Worm (Caenorhabditis elegans) whole organism, L2 larva: ENCODE data around the gene F38A6.5.

Source experiments
- C34F6.9 ChIP-seq: fragments of 150-350 bp; optimal IDR thresholded peaks from 2 replicates; lab custom pipeline; 2014; ENCODE audit warnings: missing biosample characterization, missing genetic modification characterization
- R02D3.7 ChIP-seq: fragments of 150-350 bp; optimal IDR thresholded peaks from 2 replicates; lab custom pipeline; 2014; ENCODE audit warnings: missing biosample characterization, missing genetic modification characterization
- Y55F3AM.14 ChIP-seq: fragments of 200-800 bp; sonication (Bioruptor generic); optimal IDR thresholded peaks from 2 replicates; lab custom pipeline; 2018; ENCODE audit warnings: mild to moderate bottlenecking, missing genetic modification characterization, missing compliant biosample characterization
- ZK546.5 ChIP-seq: sonication (generic microtip); optimal IDR thresholded peaks from 2 replicates; lab custom pipeline; 2017; ENCODE audit warnings: missing biosample characterization, missing genetic modification characterization
- alr-1 ChIP-seq: fragments of 150-350 bp; optimal IDR thresholded peaks from 2 replicates; lab custom pipeline; 2014; ENCODE audit warnings: missing biosample characterization, missing genetic modification characterization
- aly-2 ChIP-seq: fragments of 150-350 bp; optimal IDR thresholded peaks from 2 replicates; lab custom pipeline; 2014; ENCODE audit warnings: missing biosample characterization, missing genetic modification characterization
- ama-1 ChIP-seq: fragments of 150-350 bp; optimal IDR thresholded peaks from 2 replicates; lab custom pipeline; 2018; ENCODE audit warnings: inconsistent platforms
- ceh-16 ChIP-seq: fragments of 150-350 bp; optimal IDR thresholded peaks from 2 replicates; lab custom pipeline; 2014; ENCODE audit warnings: missing biosample characterization, missing genetic modification characterization
- ceh-82 ChIP-seq: fragments of 150-350 bp; optimal IDR thresholded peaks from 2 replicates; lab custom pipeline; 2014; ENCODE audit warnings: missing biosample characterization, missing genetic modification characterization
- crh-2 ChIP-seq: sonication (generic microtip); optimal IDR thresholded peaks from 2 replicates; lab custom pipeline; 2017; ENCODE audit warnings: missing biosample characterization, missing genetic modification characterization
- dmd-4 ChIP-seq: sonication (generic microtip); optimal IDR thresholded peaks from 2 replicates; lab custom pipeline; 2017; ENCODE audit warnings: missing biosample characterization, missing genetic modification characterization
- egl-27 ChIP-seq: sonication (generic microtip); optimal IDR thresholded peaks from 3 replicates; lab custom pipeline; 2017; ENCODE audit warnings: missing biosample characterization, missing genetic modification reagents, missing genetic modification characterization
- elt-1 ChIP-seq: fragments of 150-350 bp; optimal IDR thresholded peaks from 2 replicates; lab custom pipeline; 2014; ENCODE audit warnings: missing biosample characterization, missing genetic modification characterization
- fos-1 ChIP-seq: fragments of 150-350 bp; optimal IDR thresholded peaks from 2 replicates; lab custom pipeline; 2014; ENCODE audit warnings: missing biosample characterization, missing genetic modification characterization
- gmeb-1 ChIP-seq: fragments of 150-350 bp; optimal IDR thresholded peaks from 2 replicates; lab custom pipeline; 2014; ENCODE audit warnings: missing biosample characterization, missing genetic modification characterization
- lin-11 ChIP-seq: fragments of 150-350 bp; sonication (generic microtip); optimal IDR thresholded peaks from 2 replicates; lab custom pipeline; 2014; ENCODE audit warnings: missing biosample characterization, missing genetic modification characterization, inconsistent platforms, mixed read lengths
- lin-39 ChIP-seq: fragments of 150-350 bp; optimal IDR thresholded peaks from 2 replicates; lab custom pipeline; 2014; ENCODE audit warnings: missing biosample characterization, missing genetic modification reagents, missing genetic modification characterization
- lsy-2 ChIP-seq, 2 experiments: fragments of 150-350 bp in 1 of 2; sonication (generic microtip) in 1 of 2; optimal IDR thresholded peaks; 2 replicates each; lab custom pipeline; 2014 to 2017; ENCODE audit warnings: missing biosample characterization in 2 of 2, missing genetic modification characterization in 2 of 2
- mab-5 ChIP-seq: fragments of 150-350 bp; optimal IDR thresholded peaks from 2 replicates; lab custom pipeline; 2014; ENCODE audit warnings: missing biosample characterization, missing genetic modification characterization
- mbf-1 ChIP-seq: sonication (generic microtip); optimal IDR thresholded peaks from 2 replicates; lab custom pipeline; 2017; ENCODE audit warnings: missing biosample characterization, missing genetic modification characterization
- nhr-10 ChIP-seq: sonication (generic microtip); optimal IDR thresholded peaks from 2 replicates; lab custom pipeline; 2017; ENCODE audit warnings: missing biosample characterization, missing genetic modification characterization
- nhr-11 ChIP-seq: fragments of 150-350 bp; optimal IDR thresholded peaks from 2 replicates; lab custom pipeline; 2014; ENCODE audit warnings: missing biosample characterization, missing genetic modification characterization
- nhr-129 ChIP-seq: fragments of 150-350 bp; optimal IDR thresholded peaks from 2 replicates; lab custom pipeline; 2014; ENCODE audit warnings: missing biosample characterization, missing genetic modification characterization
- nhr-21 ChIP-seq: fragments of 150-350 bp; optimal IDR thresholded peaks from 2 replicates; lab custom pipeline; 2014; ENCODE audit warnings: missing biosample characterization, missing genetic modification characterization
- nhr-23 ChIP-seq: fragments of 150-350 bp; optimal IDR thresholded peaks from 2 replicates; lab custom pipeline; 2014; ENCODE audit warnings: missing biosample characterization, missing genetic modification reagents, missing genetic modification characterization
- nhr-237 ChIP-seq: fragments of 150-350 bp; optimal IDR thresholded peaks from 2 replicates; lab custom pipeline; 2014; ENCODE audit warnings: missing biosample characterization, missing genetic modification characterization
- nhr-6 ChIP-seq: fragments of 150-350 bp; optimal IDR thresholded peaks from 2 replicates; lab custom pipeline; 2014; ENCODE audit warnings: missing biosample characterization, missing genetic modification characterization
- nhr-77 ChIP-seq: fragments of 150-350 bp; optimal IDR thresholded peaks from 2 replicates; lab custom pipeline; 2014; ENCODE audit warnings: missing biosample characterization, missing genetic modification characterization
- peb-1 ChIP-seq: fragments of 150-350 bp; optimal IDR thresholded peaks from 2 replicates; lab custom pipeline; 2014; ENCODE audit warnings: missing biosample characterization, missing genetic modification characterization
- sem-4 ChIP-seq: fragments of 150-350 bp; optimal IDR thresholded peaks from 2 replicates; lab custom pipeline; 2014; ENCODE audit warnings: missing biosample characterization, missing genetic modification reagents, missing genetic modification characterization
- skn-1 ChIP-seq: sonication (generic microtip); optimal IDR thresholded peaks from 2 replicates; lab custom pipeline; 2017; ENCODE audit warnings: missing biosample characterization, missing genetic modification characterization
- sma-3 ChIP-seq: sonication (generic microtip); optimal IDR thresholded peaks from 2 replicates; lab custom pipeline; 2016; ENCODE audit warnings: missing genetic modification reagents, missing genetic modification characterization, missing compliant biosample characterization
- sma-9 ChIP-seq, 2 experiments: fragments of 150-350 bp in 1 of 2; sonication (generic microtip) in 1 of 2; optimal IDR thresholded peaks; 2 replicates each; lab custom pipeline; 2014 to 2016; ENCODE audit warnings: missing genetic modification characterization in 2 of 2, mild to moderate bottlenecking in 1 of 2, missing biosample characterization in 1 of 2, missing compliant biosample characterization in 1 of 2, missing genetic modification reagents in 1 of 2, moderate library complexity in 1 of 2
- snpc-4 ChIP-seq: fragments of 150-350 bp; optimal IDR thresholded peaks from 2 replicates; lab custom pipeline; 2014; ENCODE audit warnings: missing biosample characterization, missing genetic modification characterization
- unc-39 ChIP-seq: fragments of 150-350 bp; optimal IDR thresholded peaks from 2 replicates; lab custom pipeline; 2014; ENCODE audit warnings: missing biosample characterization, missing genetic modification characterization
- unc-55 ChIP-seq: fragments of 150-350 bp; sonication (generic microtip); optimal IDR thresholded peaks from 3 replicates; lab custom pipeline; 2014; ENCODE audit warnings: missing biosample characterization, missing genetic modification reagents, missing genetic modification characterization
- unc-62 ChIP-seq: fragments of 150-350 bp; optimal IDR thresholded peaks from 2 replicates; lab custom pipeline; 2014; ENCODE audit warnings: missing biosample characterization, missing genetic modification reagents, missing genetic modification characterization
- zag-1 ChIP-seq: fragments of 150-350 bp; optimal IDR thresholded peaks from 2 replicates; lab custom pipeline; 2014; ENCODE audit warnings: missing biosample characterization, missing genetic modification characterization
- ztf-1 ChIP-seq: fragments of 200-800 bp; sonication (Bioruptor generic); conservative IDR thresholded peaks from 2 replicates; pipeline ENCODE4 v1.3.6; 2022; ENCODE audit warnings: missing genetic modification characterization, missing compliant biosample characterization
- ztf-4 ChIP-seq: fragments of 150-350 bp; optimal IDR thresholded peaks from 2 replicates; lab custom pipeline; 2014; ENCODE audit warnings: missing biosample characterization, missing genetic modification characterization

Gene F38A6.5

ce11 chrV:20781346-20781952, 7.9 kb upstream of the F38A6.5 start:
- TF ChIP-seq fos-1 (tag; lab: Kevin White, UChicago), result no peak
- no peak for TF ChIP-seq ceh-16 (tag; lab: Kevin White, UChicago)
- TF ChIP-seq skn-1 (tag; lab: Kevin White, UChicago), result no peak
- TF ChIP-seq dmd-4 (tag; lab: Kevin White, UChicago), result no peak

ce11 chrV:20780400-20780799, 6.9 kb upstream of the F38A6.5 start, which contains the start of gene hif-1:
hif-1 (plus strand) TSS chrV:20780407.
- TF ChIP-seq lsy-2 (tag; optimal IDR thresholded peaks at IDR 0.05; lab: Kevin White, UChicago), result peak in 1 of 2 experiments; percentile 40
- TF ChIP-seq mbf-1 (tag; lab: Kevin White, UChicago), result no peak
- TF ChIP-seq sem-4 (tag; lab: Kevin White, UChicago), result no peak
- no peak for TF ChIP-seq R02D3.7 (tag; lab: Kevin White, UChicago)
- TF ChIP-seq ztf-4 (tag; lab: Kevin White, UChicago), result no peak
- TF ChIP-seq nhr-129 (tag; lab: Kevin White, UChicago), result no peak

ce11 chrV:20779707-20780346, 6.3 kb upstream of the F38A6.5 start:
- TF ChIP-seq nhr-129 (tag; lab: Kevin White, UChicago), result peak; percentile 26
- peak; percentile 15 for TF ChIP-seq gmeb-1
- TF ChIP-seq nhr-237 (tag; lab: Kevin White, UChicago), result no peak
- TF ChIP-seq C34F6.9 (tag; lab: Kevin White, UChicago), result peak; percentile 1
- TF ChIP-seq ztf-4 (tag; lab: Kevin White, UChicago), result peak; percentile 10
- TF ChIP-seq, all 48 proteins: peak for 4

ce11 chrV:20778886-20779285, 5.3 kb upstream of the F38A6.5 start:
- TF ChIP-seq crh-2, result peak; percentile 40
- TF ChIP-seq zag-1, result no peak
- no peak for TF ChIP-seq unc-62 (GFP tag; lab: Kevin White, UChicago)
- TF ChIP-seq ceh-16 (tag; lab: Kevin White, UChicago), result no peak
- no peak for TF ChIP-seq nhr-11 (tag; lab: Kevin White, UChicago)
- TF ChIP-seq fos-1 (tag; lab: Kevin White, UChicago), result peak; percentile 35
- TF ChIP-seq nhr-6 (tag; lab: Kevin White, UChicago), result no peak
- TF ChIP-seq mbf-1 (tag; lab: Kevin White, UChicago), result no peak
- TF ChIP-seq sma-9 (GFP tag; optimal IDR thresholded peaks at IDR 0.05; lab: Kevin White, UChicago), result peak; percentile 47
- TF ChIP-seq sma-9 (tag; optimal IDR thresholded peaks at IDR 0.05; lab: Kevin White, UChicago), result no peak
- no peak for TF ChIP-seq nhr-23 (tag; lab: Kevin White, UChicago)
- no peak for TF ChIP-seq ztf-1 (GFP tag; lab: Robert Waterston, UW)
- TF ChIP-seq nhr-77, result no peak

ce11 chrV:20778257-20778697, 4.7 kb upstream of the F38A6.5 start:
- TF ChIP-seq ceh-82 (tag; lab: Kevin White, UChicago) (peak; percentile 46), nhr-237 (tag; lab: Kevin White, UChicago) (peak; percentile 3), mbf-1 (tag; lab: Kevin White, UChicago) (no peak), crh-2 (peak; percentile 98), unc-55 (GFP tag; lab: Kevin White, UChicago) (peak; percentile 96), ztf-1 (GFP tag; lab: Robert Waterston, UW) (no peak), unc-62 (GFP tag; lab: Kevin White, UChicago) (peak; percentile 82), gmeb-1 (peak; percentile 85), alr-1 (tag; lab: Kevin White, UChicago) (peak; percentile 5), lin-11 (tag; lab: Kevin White, UChicago) (peak; percentile 91), sma-3 (GFP tag; lab: Kevin White, UChicago) (peak; percentile 96), nhr-129 (tag; lab: Kevin White, UChicago) (peak; percentile 97), sem-4 (tag; lab: Kevin White, UChicago) (peak; percentile 99), aly-2 (tag; lab: Kevin White, UChicago) (no peak), lsy-2 (tag; optimal IDR thresholded peaks at IDR 0.05; lab: Kevin White, UChicago) (peak; percentile 83 to 96), nhr-11 (tag; lab: Kevin White, UChicago) (no peak), egl-27 (tag; lab: Kevin White, UChicago) (peak; percentile 98), dmd-4 (tag; lab: Kevin White, UChicago) (no peak), elt-1 (no peak), fos-1 (tag; lab: Kevin White, UChicago) (peak; percentile 95), ZK546.5 (tag; lab: Kevin White, UChicago) (peak; percentile 7), unc-39 (tag; lab: Kevin White, UChicago) (no peak), Y55F3AM.14 (peak; percentile 84), lin-39 (peak; percentile 78), peb-1 (tag; lab: Kevin White, UChicago) (no peak), ama-1 (peak; percentile 91), nhr-10 (peak; percentile 77), R02D3.7 (tag; lab: Kevin White, UChicago) (no peak), ztf-4 (tag; lab: Kevin White, UChicago) (peak; percentile 98), C34F6.9 (tag; lab: Kevin White, UChicago) (peak; percentile 97), zag-1 (peak; percentile 96), skn-1 (tag; lab: Kevin White, UChicago) (peak; percentile 18), nhr-23 (tag; lab: Kevin White, UChicago) (no peak), snpc-4 (tag; lab: Kevin White, UChicago) (peak; percentile 67), mab-5 (peak; percentile 94), nhr-21 (tag; lab: Kevin White, UChicago) (peak; percentile 95)
